Worm (Caenorhabditis elegans) whole organism, mixed stage, embryonic: ENCODE measurements around the gene srz-69.
"Not testable (repeated sequence)": the region's sequence is repeated elsewhere in the genome, so short reads cannot be mapped to it uniquely, and the experiment has no call there.

Experiments used
- ceh-39 ChIP-seq: fragments of 150-350 bp; optimal IDR thresholded peaks from 2 replicates; lab custom pipeline; 2014; ENCODE audit warnings: missing biosample characterization, missing genetic modification characterization
- elt-3 ChIP-seq: fragments of 150-350 bp; optimal IDR thresholded peaks from 2 replicates; lab custom pipeline; 2014; ENCODE audit warnings: missing biosample characterization, missing genetic modification characterization
- mep-1 ChIP-seq: fragments of 150-350 bp; optimal IDR thresholded peaks from 2 replicates; lab custom pipeline; 2017; ENCODE audit warnings: missing biosample characterization, missing genetic modification reagents, missing genetic modification characterization, inconsistent platforms
- mls-2 ChIP-seq: sonication (generic microtip); optimal IDR thresholded peaks from 2 replicates; lab custom pipeline; 2016; ENCODE audit warnings: mild to moderate bottlenecking, missing genetic modification characterization, moderate library complexity, missing compliant biosample characterization
- nhr-12 ChIP-seq: fragments of 150-350 bp; optimal IDR thresholded peaks from 2 replicates; lab custom pipeline; 2014; ENCODE audit warnings: missing biosample characterization, missing genetic modification characterization
- nhr-28 ChIP-seq: fragments of 150-350 bp; optimal IDR thresholded peaks from 2 replicates; lab custom pipeline; 2014; ENCODE audit warnings: missing biosample characterization, missing genetic modification characterization
- nhr-76 ChIP-seq: sonication (generic microtip); optimal IDR thresholded peaks from 2 replicates; lab custom pipeline; 2017; ENCODE audit warnings: missing biosample characterization, missing genetic modification characterization
- snpc-4 ChIP-seq: fragments of 150-350 bp; optimal IDR thresholded peaks from 2 replicates; lab custom pipeline; 2014; ENCODE audit warnings: missing biosample characterization, missing genetic modification characterization
- unc-62 ChIP-seq: fragments of 150-350 bp; optimal IDR thresholded peaks from 2 replicates; lab custom pipeline; 2014; ENCODE audit warnings: missing biosample characterization, missing genetic modification reagents, missing genetic modification characterization

- not testable (repeated sequence) for TF ChIP-seq elt-3; mls-2 (tag; lab: Kevin White, UChicago); mep-1 (tag; lab: Kevin White, UChicago); nhr-12 (tag; lab: Kevin White, UChicago); nhr-28 (tag; lab: Kevin White, UChicago); unc-62; ceh-39 (tag; lab: Kevin White, UChicago); snpc-4 (tag; lab: Kevin White, UChicago); nhr-76
These were observed 43.6 kb downstream of the srz-69 start, which contains the start of gene C04C3.7 for ce11 chrIV:3433387-3433786.
